Worm (Caenorhabditis elegans) whole organism, L3 larva: ENCODE data around the gene atg-18.

ENCODE experiments used
- ama-1 ChIP-seq: fragments of 150-350 bp; optimal IDR thresholded peaks from 2 replicates; lab custom pipeline; 2018
- nfya-1 ChIP-seq: sonication (generic microtip); optimal IDR thresholded peaks from 2 replicates; lab custom pipeline; 2017; ENCODE audit warnings: missing genetic modification characterization, mild to moderate bottlenecking, missing compliant biosample characterization, antibody characterized with exemption, moderate library complexity; ENCODE audit not compliant: insufficient read depth
- nhr-237 ChIP-seq: fragments of 150-350 bp; optimal IDR thresholded peaks from 2 replicates; lab custom pipeline; 2014; ENCODE audit warnings: missing biosample characterization, missing genetic modification characterization
- nhr-25 ChIP-seq: sonication (generic microtip); optimal IDR thresholded peaks from 2 replicates; lab custom pipeline; 2017; ENCODE audit warnings: missing biosample characterization, missing genetic modification characterization
- nhr-28 ChIP-seq: fragments of 150-350 bp; optimal IDR thresholded peaks from 2 replicates; lab custom pipeline; 2014; ENCODE audit warnings: missing biosample characterization, missing genetic modification characterization
- pha-4 ChIP-seq: fragments of 150-350 bp; optimal IDR thresholded peaks from 2 replicates; lab custom pipeline; 2014; ENCODE audit warnings: missing biosample characterization, missing genetic modification reagents, missing genetic modification characterization
- skn-1 ChIP-seq: fragments of 150-350 bp; optimal IDR thresholded peaks from 2 replicates; lab custom pipeline; 2014; ENCODE audit warnings: missing biosample characterization, missing genetic modification characterization
- snpc-4 ChIP-seq: fragments of 150-350 bp; optimal IDR thresholded peaks from 2 replicates; lab custom pipeline; 2014; ENCODE audit warnings: missing biosample characterization, missing genetic modification characterization
- unc-62 ChIP-seq: fragments of 150-350 bp; sonication (generic microtip); optimal IDR thresholded peaks from 4 replicates; lab custom pipeline; 2014; ENCODE audit warnings: missing biosample characterization, missing genetic modification reagents, missing genetic modification characterization
- ztf-11 ChIP-seq: fragments of 150-350 bp; optimal IDR thresholded peaks from 2 replicates; lab custom pipeline; 2014; ENCODE audit warnings: missing biosample characterization, missing genetic modification characterization

- TF ChIP-seq skn-1 (tag; lab: Kevin White, UChicago) (no peak), ztf-11 (no peak), nhr-25 (tag; lab: Kevin White, UChicago) (no peak), nhr-237 (tag; lab: Kevin White, UChicago) (no peak), ama-1 (lab: Kevin White, UChicago) (no peak), nhr-28 (tag; lab: Kevin White, UChicago) (no peak), snpc-4 (tag; lab: Kevin White, UChicago) (no peak), unc-62 (GFP tag; lab: Kevin White, UChicago) (peak; percentile 53), nfya-1 (no peak), pha-4 (tag; lab: Kevin White, UChicago) (no peak)
Measured at ce11 chrV:8592691-8593307, 38.3 kb downstream of the atg-18 start.
